Fruit fly (Drosophila melanogaster) whole organism, embryonic: Measurements from ENCODE around the gene CG17230.
A peak's percentile ranks its signal among the peaks of the same experiment; 100 is the strongest.

Experiments used
- Atf3 ChIP-seq: fragments of 200-800 bp; sonication (Bioruptor generic); optimal IDR thresholded peaks from 3 replicates; lab custom pipeline; 2016; ENCODE audit warnings: missing biosample characterization, missing genetic modification characterization
- Awh ChIP-seq: fragments of 200-800 bp; sonication (Bioruptor generic); IDR thresholded peaks from 2 replicates; pipeline ENCODE4, ENCODE4 v1.3.6; 2022; ENCODE audit warnings: missing biosample characterization, missing genetic modification characterization
- CG10209 ChIP-seq: fragments of 200-800 bp; sonication (Bioruptor generic); optimal IDR thresholded peaks from 3 replicates; lab custom pipeline; 2017; ENCODE audit warnings: missing biosample characterization, mild to moderate bottlenecking, missing genetic modification characterization, missing genetic modification reagents
- CG11247 ChIP-seq: fragments of 200-800 bp; sonication (Bioruptor generic); IDR thresholded peaks from 2 replicates; pipeline ENCODE4 v1.3.6; 2022; ENCODE audit warnings: missing biosample characterization, missing genetic modification characterization
- CG12659 ChIP-seq: fragments of 200-800 bp; sonication (Bioruptor generic); optimal IDR thresholded peaks from 3 replicates; lab custom pipeline; 2017; ENCODE audit warnings: mild to moderate bottlenecking, missing biosample characterization, missing genetic modification reagents, missing genetic modification characterization
- CG13287 ChIP-seq: fragments of 200-800 bp; sonication (Bioruptor generic); IDR thresholded peaks from 2 replicates; pipeline ENCODE4 v1.3.6; 2022; ENCODE audit warnings: missing biosample characterization, missing genetic modification characterization; ENCODE audit not compliant: partially characterized antibody
- CG14014 ChIP-seq: fragments of 200-800 bp; sonication (Bioruptor generic); IDR thresholded peaks from 2 replicates; pipeline ENCODE4 v1.3.6; 2022; ENCODE audit warnings: missing biosample characterization, missing genetic modification characterization
- CG14441 ChIP-seq: fragments of 200-800 bp; sonication (Bioruptor generic); IDR thresholded peaks from 2 replicates; pipeline ENCODE4 v1.3.6; 2022; ENCODE audit warnings: missing biosample characterization, missing genetic modification characterization
- CG1647 ChIP-seq: fragments of 200-800 bp; sonication (Bioruptor generic); optimal IDR thresholded peaks from 3 replicates; lab custom pipeline; 2016; ENCODE audit warnings: missing biosample characterization, missing genetic modification characterization
- CG3995 ChIP-seq: fragments of 200-800 bp; sonication (Bioruptor generic); optimal IDR thresholded peaks from 3 replicates; lab custom pipeline; 2016; ENCODE audit warnings: missing biosample characterization, missing genetic modification characterization
- CG4328 ChIP-seq: fragments of 200-800 bp; sonication (Bioruptor generic); optimal IDR thresholded peaks from 3 replicates; lab custom pipeline; 2017; ENCODE audit warnings: missing biosample characterization, missing genetic modification reagents, missing genetic modification characterization
- CG4820 ChIP-seq: fragments of 200-800 bp; sonication (Bioruptor generic); optimal IDR thresholded peaks from 3 replicates; lab custom pipeline; 2016; ENCODE audit warnings: missing biosample characterization, missing genetic modification characterization
- CG6791 ChIP-seq: fragments of 200-800 bp; sonication (Bioruptor generic); IDR thresholded peaks from 3 replicates; pipeline ENCODE4 v1.3.6; 2022; ENCODE audit warnings: missing biosample characterization, missing genetic modification characterization; ENCODE audit not compliant: partially characterized antibody
- CG8089 ChIP-seq: fragments of 200-800 bp; sonication (Bioruptor generic); optimal IDR thresholded peaks from 3 replicates; lab custom pipeline; 2016; ENCODE audit warnings: missing biosample characterization, missing genetic modification characterization
- CG8281 ChIP-seq: fragments of 200-800 bp; sonication (Bioruptor generic); optimal IDR thresholded peaks from 2 replicates; lab custom pipeline; 2018; ENCODE audit warnings: missing biosample characterization, mild to moderate bottlenecking, missing genetic modification characterization, moderate library complexity
- Chrac-16 ChIP-seq: fragments of 200-800 bp; sonication (Bioruptor generic); optimal IDR thresholded peaks from 3 replicates; lab custom pipeline; 2016; ENCODE audit warnings: missing biosample characterization, missing genetic modification characterization
- D19B ChIP-seq: fragments of 200-800 bp; sonication (Bioruptor generic); optimal IDR thresholded peaks from 2 replicates; lab custom pipeline; 2017; ENCODE audit warnings: missing biosample characterization, mild to moderate bottlenecking, missing genetic modification characterization
- Dbx ChIP-seq: fragments of 200-800 bp; sonication (Bioruptor generic); IDR thresholded peaks from 3 replicates; pipeline ENCODE4 v1.3.6; 2022; ENCODE audit warnings: missing biosample characterization, missing genetic modification characterization
- H2.0 ChIP-seq: fragments of 200-800 bp; sonication (Bioruptor generic); IDR thresholded peaks from 2 replicates; pipeline ENCODE4 v1.3.6; 2022; ENCODE audit warnings: missing biosample characterization, missing genetic modification characterization
- HLH3B ChIP-seq: fragments of 200-800 bp; sonication (Bioruptor generic); IDR thresholded peaks from 2 replicates; pipeline ENCODE4 v1.3.6; 2022; ENCODE audit warnings: missing biosample characterization, missing genetic modification characterization
- Hr39 ChIP-seq: fragments of >200 bp; optimal IDR thresholded peaks from 2 replicates; lab custom pipeline; 2017
- Kr ChIP-seq: fragments of 200-800 bp; sonication (Bioruptor generic); optimal IDR thresholded peaks from 2 replicates; lab custom pipeline; 2017; ENCODE audit warnings: missing biosample characterization, mild to moderate bottlenecking, missing genetic modification characterization
- Lpt ChIP-seq: fragments of >200 bp; optimal IDR thresholded peaks from 2 replicates; lab custom pipeline; 2018; ENCODE audit warnings: missing biosample characterization, missing genetic modification characterization
- Mrtf ChIP-seq: fragments of 200-800 bp; sonication (Bioruptor generic); IDR thresholded peaks from 3 replicates; pipeline ENCODE4 v1.3.6; 2022; ENCODE audit warnings: missing biosample characterization, missing genetic modification characterization
- Myb ChIP-seq: fragments of 200-800 bp; sonication (Bioruptor generic); optimal IDR thresholded peaks from 2 replicates; lab custom pipeline; 2016; ENCODE audit warnings: missing biosample characterization, missing genetic modification characterization
- NC2β ChIP-seq: fragments of 200-800 bp; sonication (Bioruptor generic); optimal IDR thresholded peaks from 2 replicates; lab custom pipeline; 2016; ENCODE audit warnings: missing biosample characterization, missing genetic modification characterization
- Nf-YA ChIP-seq: fragments of 200-800 bp; sonication (Bioruptor generic); IDR thresholded peaks from 2 replicates; pipeline ENCODE4 v1.3.6; 2022; ENCODE audit warnings: missing biosample characterization, missing genetic modification characterization
- Six4 ChIP-seq: fragments of 200-800 bp; sonication (Bioruptor generic); optimal IDR thresholded peaks from 2 replicates; lab custom pipeline; 2016; ENCODE audit warnings: missing biosample characterization, missing genetic modification characterization
- Taf1 ChIP-seq: fragments of 200-800 bp; sonication (Bioruptor generic); IDR thresholded peaks from 2 replicates; pipeline ENCODE4 v1.3.6; 2022; ENCODE audit warnings: missing biosample characterization, missing genetic modification characterization
- al ChIP-seq: fragments of 200-800 bp; sonication (Bioruptor generic); IDR thresholded peaks from 2 replicates; pipeline ENCODE4 v1.3.6; 2022; ENCODE audit warnings: missing biosample characterization, missing genetic modification characterization
- bcd ChIP-seq: fragments of 200-800 bp; sonication (Bioruptor generic); optimal IDR thresholded peaks from 2 replicates; lab custom pipeline; 2017; ENCODE audit warnings: missing biosample characterization, mild to moderate bottlenecking, missing genetic modification characterization
- chinmo ChIP-seq: fragments of 200-800 bp; sonication (Bioruptor generic); IDR thresholded peaks from 4 replicates; pipeline ENCODE4 v1.3.6; 2022; ENCODE audit warnings: missing biosample characterization, missing genetic modification characterization; ENCODE audit not compliant: partially characterized antibody
- dmrt99B ChIP-seq: fragments of 200-800 bp; sonication (Bioruptor generic); optimal IDR thresholded peaks from 2 replicates; lab custom pipeline; 2018; ENCODE audit warnings: missing biosample characterization, mild to moderate bottlenecking, missing genetic modification characterization, moderate library complexity
- gem ChIP-seq: fragments of 200-800 bp; sonication (Bioruptor generic); optimal IDR thresholded peaks from 2 replicates; lab custom pipeline; 2019; ENCODE audit warnings: missing biosample characterization, mild to moderate bottlenecking, missing genetic modification characterization, moderate library complexity
- gsb-n ChIP-seq: fragments of 200-800 bp; sonication (Bioruptor generic); optimal IDR thresholded peaks from 3 replicates; lab custom pipeline; 2018; ENCODE audit warnings: missing biosample characterization, mild to moderate bottlenecking, missing genetic modification characterization
- hth ChIP-seq: fragments of >200 bp; optimal IDR thresholded peaks from 2 replicates; lab custom pipeline; 2017; ENCODE audit warnings: inconsistent platforms
- ken ChIP-seq: fragments of 200-800 bp; sonication (Bioruptor generic); IDR thresholded peaks from 3 replicates; pipeline ENCODE4 v1.3.6; 2022; ENCODE audit warnings: missing biosample characterization, missing genetic modification characterization
- lab ChIP-seq: fragments of 200-800 bp; sonication (Bioruptor generic); optimal IDR thresholded peaks from 3 replicates; lab custom pipeline; 2017; ENCODE audit warnings: missing biosample characterization, missing genetic modification characterization, mild to moderate bottlenecking, moderate library complexity, missing genetic modification reagents
- pb ChIP-seq: fragments of 200-800 bp; sonication (Bioruptor generic); optimal IDR thresholded peaks from 3 replicates; lab custom pipeline; 2016; ENCODE audit warnings: missing biosample characterization, missing genetic modification characterization
- pzg ChIP-seq: fragments of 200-800 bp; sonication (Bioruptor generic); optimal IDR thresholded peaks from 3 replicates; lab custom pipeline; 2018; ENCODE audit warnings: missing biosample characterization, mild to moderate bottlenecking, missing genetic modification characterization, moderate library complexity
- ranshi ChIP-seq: fragments of 200-800 bp; sonication (Bioruptor generic); IDR thresholded peaks from 2 replicates; pipeline ENCODE4 v1.3.6; 2022; ENCODE audit warnings: missing biosample characterization, missing genetic modification characterization
- schlank ChIP-seq: fragments of 200-800 bp; sonication (Bioruptor generic); optimal IDR thresholded peaks from 2 replicates; lab custom pipeline; 2018; ENCODE audit warnings: missing biosample characterization, mild to moderate bottlenecking, missing genetic modification characterization
- sens-2 ChIP-seq: fragments of 200-800 bp; sonication (Bioruptor generic); IDR thresholded peaks from 2 replicates; pipeline ENCODE4 v1.3.6; 2022; ENCODE audit warnings: missing biosample characterization, missing genetic modification characterization
- sr ChIP-seq: fragments of 200-800 bp; sonication (Bioruptor generic); IDR thresholded peaks from 3 replicates; pipeline ENCODE4 v1.3.6; 2022; ENCODE audit warnings: missing biosample characterization, missing genetic modification characterization
- unc-4 ChIP-seq: fragments of 200-800 bp; sonication (Bioruptor generic); IDR thresholded peaks from 2 replicates; pipeline ENCODE4 v1.3.6; 2022; ENCODE audit warnings: missing biosample characterization, missing genetic modification characterization; ENCODE audit not compliant: partially characterized antibody
- wdn ChIP-seq: fragments of 200-800 bp; sonication (Bioruptor generic); IDR thresholded peaks from 2 replicates; pipeline ENCODE4 v1.3.6; 2022; ENCODE audit warnings: missing biosample characterization, missing genetic modification characterization
- wor ChIP-seq: fragments of 200-800 bp; sonication (Bioruptor generic); IDR thresholded peaks from 2 replicates; pipeline ENCODE4 v1.3.6; 2022; ENCODE audit warnings: missing biosample characterization, missing genetic modification characterization
- zen ChIP-seq: fragments of 200-800 bp; sonication (Bioruptor generic); optimal IDR thresholded peaks from 3 replicates; lab custom pipeline; 2018; ENCODE audit warnings: missing biosample characterization, mild to moderate bottlenecking, missing genetic modification characterization, moderate library complexity
- zfh2 ChIP-seq: fragments of 200-800 bp; sonication (Bioruptor generic); optimal IDR thresholded peaks from 2 replicates; lab custom pipeline; 2016; ENCODE audit warnings: missing biosample characterization, missing genetic modification characterization

The CG17230 gene

DNA sequence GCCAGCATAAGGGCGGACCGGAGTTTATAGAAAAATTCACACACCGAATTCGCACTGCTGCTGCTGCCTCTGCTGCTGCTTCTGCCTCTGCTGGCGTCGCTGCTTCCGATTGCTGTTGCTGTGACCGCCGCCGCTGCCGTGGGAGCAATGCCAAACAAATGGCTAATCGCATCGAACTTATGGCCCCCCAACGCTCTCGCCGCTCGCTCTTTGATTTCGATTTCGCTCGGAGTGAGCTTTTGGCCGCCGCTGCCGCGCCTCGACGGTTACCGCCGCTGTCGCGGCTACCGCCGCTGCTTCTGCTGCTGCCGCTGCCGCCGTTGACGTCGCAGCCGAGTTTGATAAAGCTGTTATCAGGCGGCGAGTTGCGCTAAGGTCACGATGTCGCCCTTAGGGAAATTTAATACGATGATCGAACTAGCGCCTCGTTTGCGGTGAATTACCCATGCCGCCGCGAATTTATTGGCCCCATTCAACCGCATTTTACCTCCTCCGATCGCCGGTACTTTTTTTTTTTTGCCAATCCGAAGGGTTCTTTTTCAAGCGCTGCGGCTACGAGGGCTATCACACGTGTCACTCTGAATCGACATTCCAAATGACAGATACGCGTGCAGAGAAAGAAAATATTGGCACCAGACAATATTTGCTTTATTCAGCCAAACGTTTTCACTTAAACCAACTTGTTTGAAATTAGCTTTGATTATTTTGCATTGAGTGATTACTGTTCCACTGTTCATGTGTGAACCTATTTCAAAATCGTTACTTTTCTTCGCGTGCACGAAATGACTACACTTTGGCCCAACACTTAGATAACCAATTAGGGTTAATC, 20.7 kb downstream of the CG17230 start (continued):
- TF ChIP-seq ranshi (GFP tag; lab: Robert Waterston, UW) (peak; percentile 85), pzg (no peak), wor (GFP tag; lab: Robert Waterston, UW) (peak; percentile 43; the same call in 1 of the 2 replicates), CG3995 (peak; percentile 55), D19B (peak; percentile 46), CG10209 (GFP tag; lab: Kevin White, UChicago) (peak; percentile 64), HLH3B (GFP tag; lab: Robert Waterston, UW) (peak; percentile 72), zen (tag; lab: Kevin White, UChicago) (peak; percentile 27), Kr (GFP tag; lab: Kevin White, UChicago) (no peak), gsb-n (no peak), lab (GFP tag; lab: Kevin White, UChicago) (peak; percentile 86), CG8089 (GFP tag; lab: Kevin White, UChicago) (no peak), ken (GFP tag; lab: Robert Waterston, UW) (peak; percentile 43; the same call in 1 of the 3 replicates), Six4 (GFP tag; lab: Kevin White, UChicago) (peak; percentile 40), sens-2 (GFP tag; lab: Robert Waterston, UW) (0 out of 2 replicates have a peak, but pooled peaks have one; percentile 38), CG11247 (GFP tag; lab: Robert Waterston, UW) (peak; percentile 81), Hr39 (lab: Kevin White, UChicago) (no peak), CG4328 (GFP tag; lab: Kevin White, UChicago) (no peak), sr (GFP tag; lab: Robert Waterston, UW) (peak; percentile 42; the same call in 1 of the 3 replicates), NC2β (peak; percentile 34), bcd (GFP tag; lab: Kevin White, UChicago) (peak; percentile 64), wdn (peak; percentile 54; the same call in 1 of the 2 replicates), Nf-YA (GFP tag; lab: Robert Waterston, UW) (peak; percentile 70; the same call in 1 of the 2 replicates), Dbx (GFP tag; lab: Robert Waterston, UW) (peak; percentile 82), schlank (peak; percentile 43), unc-4 (no peak), zfh2 (GFP tag; lab: Kevin White, UChicago) (peak; percentile 61), CG13287 (GFP tag; lab: Robert Waterston, UW) (peak; percentile 13; the same call in 1 of the 2 replicates), CG12659 (GFP tag; lab: Kevin White, UChicago) (peak; percentile 54), CG14441 (GFP tag; lab: Robert Waterston, UW) (peak; percentile 90), Atf3 (GFP tag; lab: Kevin White, UChicago) (peak; percentile 22), chinmo (GFP tag; lab: Robert Waterston, UW) (peak; percentile 43; the same call in 2 of the 4 replicates), al (peak; percentile 78), CG8281 (tag; lab: Kevin White, UChicago) (peak; percentile 22), gem (tag; lab: Kevin White, UChicago) (peak; percentile 71), CG1647 (GFP tag; lab: Kevin White, UChicago) (peak; percentile 62), Mrtf (peak; percentile 82), Myb (GFP tag; lab: Kevin White, UChicago) (peak; percentile 46), dmrt99B (tag; lab: Kevin White, UChicago) (peak; percentile 68), Chrac-16 (GFP tag; lab: Kevin White, UChicago) (peak; percentile 6), Lpt (GFP tag; lab: Kevin White, UChicago) (no peak), CG14014 (GFP tag; lab: Robert Waterston, UW) (peak; percentile 82), CG4820 (GFP tag; lab: Kevin White, UChicago) (peak; percentile 51), pb (GFP tag; lab: Kevin White, UChicago) (peak; percentile 44), CG6791 (no peak), hth (lab: Kevin White, UChicago) (no peak), Taf1 (GFP tag; lab: Robert Waterston, UW) (peak; percentile 75; the same call in 1 of the 2 replicates), H2.0 (GFP tag; lab: Robert Waterston, UW) (peak; percentile 73), Awh (peak; percentile 73; the same call in 1 of the 2 replicates)
